Worm (Caenorhabditis elegans) whole organism, L1 larva: ENCODE results near the gene F37C12.21.

Experiments used
- C04F5.9 ChIP-seq: sonication (generic microtip); optimal IDR thresholded peaks from 2 replicates; lab custom pipeline; 2016; ENCODE audit warnings: missing genetic modification characterization, missing compliant biosample characterization
- C16A3.4 ChIP-seq: fragments of 150-350 bp; optimal IDR thresholded peaks from 2 replicates; lab custom pipeline; 2014; ENCODE audit warnings: missing biosample characterization, missing genetic modification characterization
- F16B12.6 ChIP-seq: fragments of 150-350 bp; optimal IDR thresholded peaks from 2 replicates; lab custom pipeline; 2014; ENCODE audit warnings: missing biosample characterization, missing genetic modification characterization
- Y116A8C.19 ChIP-seq: sonication (generic microtip); optimal IDR thresholded peaks from 2 replicates; lab custom pipeline; 2016; ENCODE audit warnings: missing compliant biosample characterization, missing genetic modification characterization, borderline replicate concordance
- ama-1 ChIP-seq: fragments of 150-350 bp; optimal IDR thresholded peaks from 2 replicates; lab custom pipeline; 2014
- ceh-8 ChIP-seq: fragments of 200-800 bp; sonication (Bioruptor generic); optimal IDR thresholded peaks from 2 replicates; lab custom pipeline; 2018; ENCODE audit warnings: mild to moderate bottlenecking, missing genetic modification characterization, moderate library complexity, missing compliant biosample characterization
- ceh-90 ChIP-seq: sonication (generic microtip); optimal IDR thresholded peaks from 2 replicates; lab custom pipeline; 2016; ENCODE audit warnings: missing genetic modification characterization, missing compliant biosample characterization
- ces-1 ChIP-seq: fragments of 150-350 bp; optimal IDR thresholded peaks from 2 replicates; lab custom pipeline; 2014; ENCODE audit warnings: missing biosample characterization, missing genetic modification reagents, missing genetic modification characterization
- dpl-1 ChIP-seq, 3 experiments: fragments of 150-350 bp in 2 of 3; sonication (generic microtip) in 1 of 3; optimal IDR thresholded peaks; 2 replicates each; lab custom pipeline; 2014 to 2017; ENCODE audit warnings: missing biosample characterization in 3 of 3, missing genetic modification characterization in 3 of 3, missing genetic modification reagents in 3 of 3
- efl-1 ChIP-seq, 4 experiments: fragments of 150-350 bp; optimal IDR thresholded peaks in 3 of 4; peaks in 1 of 4; 1 replicate in 1 of 4; 2 replicates in 3 of 4; lab custom pipeline; 2014; ENCODE audit warnings: missing biosample characterization in 2 of 4, missing genetic modification characterization in 2 of 4, missing genetic modification reagents in 2 of 4
- efl-3 ChIP-seq: fragments of 200-800 bp; sonication (Bioruptor generic); optimal IDR thresholded peaks from 2 replicates; lab custom pipeline; 2018; ENCODE audit warnings: mild to moderate bottlenecking, missing genetic modification characterization, missing compliant biosample characterization
- egl-27 ChIP-seq, 2 experiments: fragments of 150-350 bp in 1 of 2; sonication (generic microtip); optimal IDR thresholded peaks; 3 replicates each; lab custom pipeline; 2017 to 2018; ENCODE audit warnings: missing biosample characterization in 2 of 2, missing genetic modification characterization in 2 of 2, missing genetic modification reagents in 2 of 2
- fkh-10 ChIP-seq: sonication (generic microtip); optimal IDR thresholded peaks from 2 replicates; lab custom pipeline; 2017; ENCODE audit warnings: missing biosample characterization, missing genetic modification reagents, missing genetic modification characterization
- fkh-4 ChIP-seq: sonication (generic microtip); optimal IDR thresholded peaks from 2 replicates; lab custom pipeline; 2016; ENCODE audit warnings: missing compliant biosample characterization, missing genetic modification characterization, borderline replicate concordance
- isw-1 ChIP-seq: fragments of 200-800 bp; sonication (Bioruptor generic); IDR thresholded peaks from 2 replicates; pipeline ENCODE4 v1.3.6; 2022; ENCODE audit warnings: missing genetic modification characterization, missing compliant biosample characterization
- lin-13 ChIP-seq: fragments of 150-350 bp; optimal IDR thresholded peaks from 2 replicates; lab custom pipeline; 2014; ENCODE audit warnings: missing biosample characterization, missing genetic modification reagents, missing genetic modification characterization
- lin-14 ChIP-seq: fragments of 200-800 bp; sonication (Bioruptor generic); optimal IDR thresholded peaks from 2 replicates; lab custom pipeline; 2018; ENCODE audit warnings: mild to moderate bottlenecking, missing genetic modification characterization, moderate library complexity, missing compliant biosample characterization
- lin-15B ChIP-seq: fragments of 150-350 bp; sonication (generic microtip); optimal IDR thresholded peaks from 3 replicates; lab custom pipeline; 2014; ENCODE audit warnings: missing biosample characterization, missing genetic modification characterization
- lin-35 ChIP-seq, 2 experiments: fragments of 150-350 bp; optimal IDR thresholded peaks; 2 replicates each; lab custom pipeline; 2014; ENCODE audit warnings: missing biosample characterization in 2 of 2, missing genetic modification characterization in 2 of 2, missing genetic modification reagents in 2 of 2
- lin-39 ChIP-seq: fragments of 150-350 bp; optimal IDR thresholded peaks from 2 replicates; lab custom pipeline; 2014; ENCODE audit warnings: missing biosample characterization, missing genetic modification reagents, missing genetic modification characterization
- lsy-2 ChIP-seq, 2 experiments: fragments of 150-350 bp; optimal IDR thresholded peaks; 2 replicates each; lab custom pipeline; 2014; ENCODE audit warnings: missing biosample characterization in 2 of 2, missing genetic modification characterization in 2 of 2
- mab-9 ChIP-seq: fragments of 200-800 bp; sonication (Bioruptor generic); IDR thresholded peaks from 2 replicates; pipeline ENCODE4 v1.3.6; 2022; ENCODE audit warnings: missing genetic modification reagents, missing genetic modification characterization, missing compliant biosample characterization
- mdl-1 ChIP-seq, 2 experiments: fragments of 150-350 bp; optimal IDR thresholded peaks; 2 replicates each; lab custom pipeline; 2014 to 2017; ENCODE audit warnings: missing biosample characterization in 2 of 2, missing genetic modification characterization in 2 of 2, inconsistent platforms in 1 of 2
- mef-2 ChIP-seq: fragments of 150-350 bp; optimal IDR thresholded peaks from 2 replicates; lab custom pipeline; 2014; ENCODE audit warnings: missing biosample characterization, missing genetic modification characterization
- nhr-19 ChIP-seq: fragments of 200-800 bp; sonication (Bioruptor generic); conservative IDR thresholded peaks from 2 replicates; pipeline ENCODE4 v1.3.6; 2022; ENCODE audit warnings: missing genetic modification characterization, missing compliant biosample characterization
- nhr-20 ChIP-seq: sonication (generic microtip); optimal IDR thresholded peaks from 2 replicates; lab custom pipeline; 2016; ENCODE audit warnings: mild to moderate bottlenecking, missing genetic modification characterization, missing compliant biosample characterization
- nhr-71 ChIP-seq: sonication (generic microtip); optimal IDR thresholded peaks from 2 replicates; lab custom pipeline; 2016; ENCODE audit warnings: mild to moderate bottlenecking, missing genetic modification characterization, moderate library complexity, missing compliant biosample characterization
- nhr-76 ChIP-seq: sonication (generic microtip); optimal IDR thresholded peaks from 2 replicates; lab custom pipeline; 2017; ENCODE audit warnings: missing biosample characterization, missing genetic modification characterization
- nhr-84 ChIP-seq: sonication (generic microtip); optimal IDR thresholded peaks from 2 replicates; lab custom pipeline; 2017; ENCODE audit warnings: missing biosample characterization, missing genetic modification characterization
- nhr-85 ChIP-seq: sonication (generic microtip); peaks from one replicate; lab custom pipeline; 2016; ENCODE audit warnings: missing genetic modification characterization, inconsistent platforms, missing compliant biosample characterization
- nhr-90 ChIP-seq: sonication (generic microtip); optimal IDR thresholded peaks from 2 replicates; lab custom pipeline; 2016; ENCODE audit warnings: mild to moderate bottlenecking, missing genetic modification characterization, missing compliant biosample characterization; ENCODE audit not compliant: poor library complexity
- rnt-1 ChIP-seq: sonication (generic microtip); optimal IDR thresholded peaks from 2 replicates; lab custom pipeline; 2016; ENCODE audit warnings: mild to moderate bottlenecking, missing genetic modification characterization, moderate library complexity, missing compliant biosample characterization
- skn-1 ChIP-seq: fragments of 150-350 bp; optimal IDR thresholded peaks from 2 replicates; lab custom pipeline; 2014; ENCODE audit warnings: missing biosample characterization, missing genetic modification characterization
- snpc-4 ChIP-seq: fragments of 150-350 bp; optimal IDR thresholded peaks from 2 replicates; lab custom pipeline; 2014; ENCODE audit warnings: missing biosample characterization, missing genetic modification characterization
- snu-23 ChIP-seq: sonication (generic microtip); optimal IDR thresholded peaks from 2 replicates; lab custom pipeline; 2016; ENCODE audit warnings: missing genetic modification characterization, missing compliant biosample characterization
- sptf-1 ChIP-seq: fragments of 150-350 bp; optimal IDR thresholded peaks from 2 replicates; lab custom pipeline; 2014; ENCODE audit warnings: missing biosample characterization, missing genetic modification characterization
- swsn-7 ChIP-seq: sonication (generic microtip); optimal IDR thresholded peaks from 2 replicates; lab custom pipeline; 2016; ENCODE audit warnings: missing genetic modification characterization, missing compliant biosample characterization
- tlp-1 ChIP-seq: fragments of 150-350 bp; optimal IDR thresholded peaks from 2 replicates; lab custom pipeline; 2014; ENCODE audit warnings: missing biosample characterization, missing genetic modification characterization
- unc-30 ChIP-seq: sonication (generic microtip); optimal IDR thresholded peaks from 2 replicates; lab custom pipeline; 2017; ENCODE audit warnings: missing biosample characterization, missing genetic modification characterization
- unc-62 ChIP-seq: fragments of 150-350 bp; optimal IDR thresholded peaks from 2 replicates; lab custom pipeline; 2014; ENCODE audit warnings: missing biosample characterization, missing genetic modification reagents, missing genetic modification characterization
- unc-98 ChIP-seq: fragments of 200-800 bp; sonication (Bioruptor generic); IDR thresholded peaks from 2 replicates; pipeline ENCODE4 v1.3.6; 2022; ENCODE audit warnings: missing genetic modification characterization, missing compliant biosample characterization
- vab-15 ChIP-seq: sonication (generic microtip); optimal IDR thresholded peaks from 2 replicates; lab custom pipeline; 2017; ENCODE audit warnings: missing genotype, mild to moderate bottlenecking, missing genetic modification characterization, missing compliant biosample characterization
- xbp-1 ChIP-seq: sonication (generic microtip); optimal IDR thresholded peaks from 2 replicates; lab custom pipeline; 2016; ENCODE audit warnings: missing genetic modification characterization, missing compliant biosample characterization
- zip-4 ChIP-seq: fragments of 200-800 bp; sonication (Bioruptor generic); optimal IDR thresholded peaks from 2 replicates; lab custom pipeline; 2018; ENCODE audit warnings: mild to moderate bottlenecking, missing genetic modification characterization, moderate library complexity, missing compliant biosample characterization
- ztf-11 ChIP-seq, 2 experiments: sonication (generic microtip); optimal IDR thresholded peaks; 2 replicates each; lab custom pipeline; 2016 to 2017; ENCODE audit warnings: missing genetic modification characterization in 2 of 2, missing biosample characterization in 1 of 2, missing compliant biosample characterization in 1 of 2

The F37C12.21 gene

ce11 chrIII:7215532-7215931 lies 27.4 kb downstream of the F37C12.21 start:
- TF ChIP-seq fkh-10 (GFP tag; lab: Kevin White, UChicago) (no peak), lsy-2 (tag; optimal IDR thresholded peaks at IDR 0.05; lab: Kevin White, UChicago) (peak in 1 of 2 experiments; percentile 41), nhr-71 (tag; lab: Kevin White, UChicago) (peak; percentile 49), nhr-19 (0 out of 2 replicates have a peak, but pooled peaks have one; percentile 6), egl-27 (tag; optimal IDR thresholded peaks at IDR 0.05; lab: Kevin White, UChicago) (no peak), lin-35 (GFP tag; optimal IDR thresholded peaks at IDR 0.05; lab: Kevin White, UChicago) (peak in 1 of 2 experiments; percentile 13), rnt-1 (tag; lab: Kevin White, UChicago) (peak; percentile 63), unc-62 (GFP tag; lab: Kevin White, UChicago) (no peak), lin-14 (GFP tag; lab: Kevin White, UChicago) (peak; percentile 62), snu-23 (GFP tag; lab: Kevin White, UChicago) (peak; percentile 9), efl-1 (optimal IDR thresholded peaks at IDR 0.05; lab: Kevin White, UChicago) (no peak), efl-1 (GFP tag; optimal IDR thresholded peaks at IDR 0.05 in 1 of 2; lab: Kevin White, UChicago) (peak in 1 of 2 experiments; percentile 44), lin-39 (tag; lab: Kevin White, UChicago) (no peak)

ce11 chrIII:7216226-7216625 lies 28.1 kb downstream of the F37C12.21 start, which contains the start of gene R151.1:
R151.1 (plus strand) TSS chrIII:7216526.
- TF ChIP-seq skn-1 (tag; lab: Kevin White, UChicago) (no peak), lsy-2 (tag; optimal IDR thresholded peaks at IDR 0.05; lab: Kevin White, UChicago) (no peak), zip-4 (no peak), nhr-85 (tag; lab: Kevin White, UChicago) (no peak), C04F5.9 (tag; lab: Kevin White, UChicago) (no peak), snpc-4 (tag; lab: Kevin White, UChicago) (no peak), ceh-90 (no peak), unc-98 (GFP tag; lab: Robert Waterston, UW) (no peak), xbp-1 (tag; lab: Kevin White, UChicago) (no peak), nhr-20 (no peak), egl-27 (tag; optimal IDR thresholded peaks at IDR 0.05; lab: Kevin White, UChicago) (no peak), ces-1 (GFP tag; lab: Kevin White, UChicago) (no peak), unc-30 (tag; lab: Kevin White, UChicago) (no peak), sptf-1 (tag; lab: Kevin White, UChicago) (no peak), F16B12.6 (tag; lab: Kevin White, UChicago) (no peak)

ce11 chrIII:7216924-7217521 lies 28.9 kb downstream of the F37C12.21 start:
- no peak for TF ChIP-seq isw-1
- no peak for TF ChIP-seq mab-9 (GFP tag; lab: Robert Waterston, UW)
- no peak for TF ChIP-seq snpc-4 (tag; lab: Kevin White, UChicago)
- TF ChIP-seq efl-1 (optimal IDR thresholded peaks at IDR 0.05; lab: Kevin White, UChicago): peak; percentile 22 to 52
- peak; percentile 23 to 81 for TF ChIP-seq efl-1 (GFP tag; optimal IDR thresholded peaks at IDR 0.05 in 1 of 2; lab: Kevin White, UChicago)
- peak; percentile 90 for TF ChIP-seq lin-14 (GFP tag; lab: Kevin White, UChicago)
- TF ChIP-seq dpl-1 (GFP tag; optimal IDR thresholded peaks at IDR 0.05; lab: Kevin White, UChicago): peak; percentile 5 to 30 (median 19)
- TF ChIP-seq C16A3.4: peak; percentile 28
- TF ChIP-seq Y116A8C.19 (tag; lab: Kevin White, UChicago): no peak
- TF ChIP-seq unc-30 (tag; lab: Kevin White, UChicago): no peak
- no peak for TF ChIP-seq ces-1 (GFP tag; lab: Kevin White, UChicago)
- TF ChIP-seq ceh-8 (GFP tag; lab: Kevin White, UChicago): no peak
- TF ChIP-seq vab-15 (tag; lab: Kevin White, UChicago): peak; percentile 25
- no peak for TF ChIP-seq lin-15B
- no peak for TF ChIP-seq nhr-90
- TF ChIP-seq swsn-7 (tag; lab: Kevin White, UChicago): peak; percentile 53
- TF ChIP-seq nhr-85 (tag; lab: Kevin White, UChicago): no peak
- no peak for TF ChIP-seq ama-1 (lab: Kevin White, UChicago)
- no peak for TF ChIP-seq tlp-1 (tag; lab: Kevin White, UChicago)
- TF ChIP-seq fkh-4 (tag; lab: Kevin White, UChicago): no peak
- no peak for TF ChIP-seq nhr-76 (tag; lab: Kevin White, UChicago)
- TF ChIP-seq ztf-11 (tag; optimal IDR thresholded peaks at IDR 0.05; lab: Kevin White, UChicago): no peak
- TF ChIP-seq nhr-84 (tag; lab: Kevin White, UChicago): no peak
- no peak for TF ChIP-seq zip-4
- peak; percentile 54 for TF ChIP-seq mef-2
- TF ChIP-seq sptf-1 (tag; lab: Kevin White, UChicago): no peak
- peak; percentile 79 for TF ChIP-seq nhr-19
- TF ChIP-seq lin-13 (GFP tag; lab: Kevin White, UChicago): peak; percentile 40
- peak in 1 of 2 experiments; percentile 6 for TF ChIP-seq lin-35 (GFP tag; optimal IDR thresholded peaks at IDR 0.05; lab: Kevin White, UChicago)
- TF ChIP-seq mdl-1 (tag; optimal IDR thresholded peaks at IDR 0.05; lab: Kevin White, UChicago): peak in 1 of 2 experiments; percentile 14
- TF ChIP-seq rnt-1 (tag; lab: Kevin White, UChicago): peak; percentile 88
- TF ChIP-seq ceh-90: no peak
- no peak for TF ChIP-seq efl-3
